Worm (Caenorhabditis elegans): ENCODE data around the gene C38C3.3.

C38C3.3 gene

ce11 chrV:1534315-1534714 lies 38.9 kb downstream of the C38C3.3 start, which contains the start of gene trx-5:
trx-5 (minus strand) TSS chrV:1534415.
- TF ChIP-seq ceh-13 (GFP tag; optimal IDR thresholded peaks at IDR 0.05): no peak
- no peak for TF ChIP-seq tbx-11 (GFP tag; IDR thresholded peaks at IDR 0.05)
- TF ChIP-seq ceh-36 (tag; optimal IDR thresholded peaks at IDR 0.05): no peak
- TF ChIP-seq hnd-1 (tag; optimal IDR thresholded peaks at IDR 0.05): no peak
- TF ChIP-seq hmbx-1 (tag; optimal IDR thresholded peaks at IDR 0.05): no peak
- no peak for TF ChIP-seq pes-1 (GFP tag; IDR thresholded peaks at IDR 0.05)
- no peak for TF ChIP-seq tra-4 (tag; optimal IDR thresholded peaks at IDR 0.05)
- no peak for TF ChIP-seq sea-1 (GFP tag; conservative IDR thresholded peaks at IDR 0.05)
- TF ChIP-seq aly-1 (tag; optimal IDR thresholded peaks at IDR 0.05): no peak
- TF ChIP-seq scrt-1 (GFP tag; IDR thresholded peaks at IDR 0.05): no peak

ce11 chrV:1536979-1537378 lies 41.5 kb downstream of the C38C3.3 start, which contains the start of gene K02H11.9:
K02H11.9 (minus strand) TSS chrV:1537079.
- TF ChIP-seq ceh-13 (GFP tag; optimal IDR thresholded peaks at IDR 0.05): no peak
- no peak for TF ChIP-seq hmbx-1 (tag; optimal IDR thresholded peaks at IDR 0.05)
- no peak for TF ChIP-seq hnd-1 (tag; optimal IDR thresholded peaks at IDR 0.05)
- no peak for TF ChIP-seq ama-1 (optimal IDR thresholded peaks at IDR 0.05)
- TF ChIP-seq sea-1 (GFP tag; conservative IDR thresholded peaks at IDR 0.05): no peak
- TF ChIP-seq scrt-1 (GFP tag; IDR thresholded peaks at IDR 0.05): no peak
- TF ChIP-seq ceh-36 (tag; optimal IDR thresholded peaks at IDR 0.05): no peak
- TF ChIP-seq pes-1 (GFP tag; IDR thresholded peaks at IDR 0.05): no peak
- TF ChIP-seq ets-7 (tag; optimal IDR thresholded peaks at IDR 0.05): no peak
- no peak for TF ChIP-seq F13C5.2 (tag; optimal IDR thresholded peaks at IDR 0.05)
- TF ChIP-seq tra-4 (tag; optimal IDR thresholded peaks at IDR 0.05): no peak
- TF ChIP-seq hmg-4 (GFP tag; optimal IDR thresholded peaks at IDR 0.05): no peak
- TF ChIP-seq tbx-11 (GFP tag; IDR thresholded peaks at IDR 0.05): no peak
- no peak for TF ChIP-seq aly-1 (tag; optimal IDR thresholded peaks at IDR 0.05)
- no peak for TF ChIP-seq flt-1 (GFP tag; IDR thresholded peaks at IDR 0.05)
- no peak for TF ChIP-seq B0310.2 (tag; optimal IDR thresholded peaks at IDR 0.05)
- no peak for TF ChIP-seq tbx-37 (GFP tag; conservative IDR thresholded peaks at IDR 0.05)

ce11 chrV:1538842-1539241 lies 43.4 kb downstream of the C38C3.3 start:
- TF ChIP-seq flt-1 (GFP tag; IDR thresholded peaks at IDR 0.05) (no peak), hnd-1 (tag; optimal IDR thresholded peaks at IDR 0.05) (no peak), pes-1 (GFP tag; IDR thresholded peaks at IDR 0.05) (no peak), tra-4 (tag; optimal IDR thresholded peaks at IDR 0.05) (no peak), F13C5.2 (tag; optimal IDR thresholded peaks at IDR 0.05) (no peak), ets-7 (tag; optimal IDR thresholded peaks at IDR 0.05) (no peak), ceh-36 (tag; optimal IDR thresholded peaks at IDR 0.05) (no peak), hmbx-1 (tag; optimal IDR thresholded peaks at IDR 0.05) (no peak)

- no peak for TF ChIP-seq tra-4 (tag; optimal IDR thresholded peaks at IDR 0.05)
- no peak for TF ChIP-seq tbx-37 (GFP tag; conservative IDR thresholded peaks at IDR 0.05)
- no peak for TF ChIP-seq ama-1 (optimal IDR thresholded peaks at IDR 0.05)
- no peak for TF ChIP-seq ceh-36 (tag; optimal IDR thresholded peaks at IDR 0.05)
- TF ChIP-seq hnd-1 (tag; optimal IDR thresholded peaks at IDR 0.05): no peak
- no peak for TF ChIP-seq hmg-4 (GFP tag; optimal IDR thresholded peaks at IDR 0.05)
- TF ChIP-seq flt-1 (GFP tag; IDR thresholded peaks at IDR 0.05): no peak
- no peak for TF ChIP-seq scrt-1 (GFP tag; IDR thresholded peaks at IDR 0.05)
- no peak for TF ChIP-seq sea-1 (GFP tag; conservative IDR thresholded peaks at IDR 0.05)
- no peak for TF ChIP-seq hmbx-1 (tag; optimal IDR thresholded peaks at IDR 0.05)
- TF ChIP-seq ets-7 (tag; optimal IDR thresholded peaks at IDR 0.05): no peak
- no peak for TF ChIP-seq pes-1 (GFP tag; IDR thresholded peaks at IDR 0.05)
These were observed 44.8 kb downstream of the C38C3.3 start for ce11 chrV:1540249-1540648.

- TF ChIP-seq aly-1 (tag; optimal IDR thresholded peaks at IDR 0.05) (no peak), B0310.2 (tag; optimal IDR thresholded peaks at IDR 0.05) (no peak), pes-1 (GFP tag; IDR thresholded peaks at IDR 0.05) (no peak), hmbx-1 (tag; optimal IDR thresholded peaks at IDR 0.05) (no peak), sea-1 (GFP tag; conservative IDR thresholded peaks at IDR 0.05) (no peak), ceh-36 (tag; optimal IDR thresholded peaks at IDR 0.05) (no peak)
These were observed 46.4 kb downstream of the C38C3.3 start, which contains the start of gene oac-31 for ce11 chrV:1541786-1542185. oac-31 (minus strand) TSS chrV:1541886.

ce11 chrV:1545694-1546093 lies 50.3 kb downstream of the C38C3.3 start, which contains the start of gene oac-32:
oac-32 (minus strand) TSS chrV:1545783.
- TF ChIP-seq aly-1 (tag; optimal IDR thresholded peaks at IDR 0.05): no peak
- no peak for TF ChIP-seq tbx-37 (GFP tag; conservative IDR thresholded peaks at IDR 0.05)
- no peak for TF ChIP-seq scrt-1 (GFP tag; IDR thresholded peaks at IDR 0.05)
- TF ChIP-seq sea-1 (GFP tag; conservative IDR thresholded peaks at IDR 0.05): no peak

Data from whole organism, early embryonic.